Worm (Caenorhabditis elegans) whole organism, early embryonic: ENCODE data around the gene arrd-15.
A peak's percentile ranks its signal among the peaks of the same experiment; 100 is the strongest.

Experiments used
- B0310.2 ChIP-seq: sonication (generic microtip); optimal IDR thresholded peaks from 2 replicates; lab custom pipeline; 2016; ENCODE audit warnings: mild to moderate bottlenecking, missing genetic modification characterization, missing compliant biosample characterization
- F13C5.2 ChIP-seq: sonication (generic microtip); optimal IDR thresholded peaks from 2 replicates; lab custom pipeline; 2017; ENCODE audit warnings: mild to moderate bottlenecking, missing genetic modification characterization, inconsistent platforms, missing compliant biosample characterization
- aly-1 ChIP-seq: sonication (generic microtip); optimal IDR thresholded peaks from 2 replicates; lab custom pipeline; 2016; ENCODE audit warnings: missing genetic modification characterization, missing compliant biosample characterization
- ama-1 ChIP-seq: fragments of 150-350 bp; optimal IDR thresholded peaks from 2 replicates; lab custom pipeline; 2014
- ceh-13 ChIP-seq: fragments of 200-800 bp; sonication (Bioruptor generic); optimal IDR thresholded peaks from 2 replicates; lab custom pipeline; 2018; ENCODE audit warnings: mild to moderate bottlenecking, missing genetic modification characterization, missing compliant biosample characterization
- ceh-36 ChIP-seq: sonication (generic microtip); optimal IDR thresholded peaks from 2 replicates; lab custom pipeline; 2016; ENCODE audit warnings: missing genetic modification characterization, inconsistent platforms, missing compliant biosample characterization
- ets-7 ChIP-seq: sonication (generic microtip); optimal IDR thresholded peaks from 2 replicates; lab custom pipeline; 2016; ENCODE audit warnings: missing genotype, missing genetic modification characterization, missing compliant biosample characterization
- flt-1 ChIP-seq: fragments of 200-800 bp; sonication (Bioruptor generic); IDR thresholded peaks from 2 replicates; pipeline ENCODE4 v1.3.6; 2022; ENCODE audit warnings: missing genetic modification characterization, missing compliant biosample characterization
- hmbx-1 ChIP-seq: sonication (generic microtip); optimal IDR thresholded peaks from 2 replicates; lab custom pipeline; 2016; ENCODE audit warnings: mild to moderate bottlenecking, missing genetic modification characterization, missing compliant biosample characterization
- hmg-4 ChIP-seq: fragments of 200-800 bp; sonication (Bioruptor generic); optimal IDR thresholded peaks from 2 replicates; lab custom pipeline; 2018; ENCODE audit warnings: mild to moderate bottlenecking, missing genetic modification characterization, missing compliant biosample characterization
- hnd-1 ChIP-seq: sonication (generic microtip); optimal IDR thresholded peaks from 2 replicates; lab custom pipeline; 2016; ENCODE audit warnings: missing genetic modification characterization, missing compliant biosample characterization
- pes-1 ChIP-seq: fragments of 200-800 bp; sonication (Bioruptor generic); IDR thresholded peaks from 2 replicates; pipeline ENCODE4 v1.3.6; 2022; ENCODE audit warnings: missing genetic modification reagents, missing genetic modification characterization, missing compliant biosample characterization
- scrt-1 ChIP-seq: fragments of 200-800 bp; sonication (Bioruptor generic); IDR thresholded peaks from 2 replicates; pipeline ENCODE4 v1.3.6; 2022; ENCODE audit warnings: missing genetic modification characterization, missing compliant biosample characterization
- sea-1 ChIP-seq: fragments of 200-800 bp; sonication (Bioruptor generic); conservative IDR thresholded peaks from 2 replicates; pipeline ENCODE4 v1.3.6; 2022; ENCODE audit warnings: missing genetic modification characterization, missing compliant biosample characterization
- tbx-11 ChIP-seq: fragments of 200-800 bp; sonication (Bioruptor generic); IDR thresholded peaks from 2 replicates; pipeline ENCODE4 v1.3.6; 2022; ENCODE audit warnings: missing genetic modification characterization, missing compliant biosample characterization
- tbx-37 ChIP-seq: fragments of 200-800 bp; sonication (Bioruptor generic); conservative IDR thresholded peaks from 2 replicates; pipeline ENCODE4 v1.3.6; 2022; ENCODE audit warnings: missing genetic modification reagents, missing genetic modification characterization, missing compliant biosample characterization
- tra-4 ChIP-seq: sonication (generic microtip); optimal IDR thresholded peaks from 2 replicates; lab custom pipeline; 2017; ENCODE audit warnings: missing genetic modification characterization, missing compliant biosample characterization

Gene arrd-15

ce11 chrIII:8893464-8893863, 36.4 kb upstream of the arrd-15 start, which contains the start of gene ZK637.4:
ZK637.4 (plus strand) TSS chrIII:8893764.
- TF ChIP-seq B0310.2 (tag; lab: Kevin White, UChicago) (no peak), tra-4 (tag; lab: Kevin White, UChicago) (no peak), hnd-1 (tag; lab: Kevin White, UChicago) (no peak), flt-1 (GFP tag; lab: Robert Waterston, UW) (no peak), tbx-37 (GFP tag; lab: Robert Waterston, UW) (no peak), ceh-13 (GFP tag; lab: Kevin White, UChicago) (no peak), ama-1 (no peak), aly-1 (no peak), hmg-4 (no peak), tbx-11 (GFP tag; lab: Robert Waterston, UW) (no peak), sea-1 (GFP tag; lab: Robert Waterston, UW) (no peak), ceh-36 (no peak), F13C5.2 (tag; lab: Kevin White, UChicago) (no peak), pes-1 (GFP tag; lab: Robert Waterston, UW) (no peak), hmbx-1 (tag; lab: Kevin White, UChicago) (no peak), ets-7 (tag; lab: Kevin White, UChicago) (no peak), scrt-1 (GFP tag; lab: Robert Waterston, UW) (no peak)

- TF ChIP-seq aly-1 = no peak
- TF ChIP-seq tbx-37 (GFP tag; lab: Robert Waterston, UW) = no peak
- no peak for TF ChIP-seq ceh-13 (GFP tag; lab: Kevin White, UChicago)
- TF ChIP-seq hmg-4 = no peak
- TF ChIP-seq F13C5.2 (tag; lab: Kevin White, UChicago) = no peak
- no peak for TF ChIP-seq ceh-36
- no peak for TF ChIP-seq hnd-1 (tag; lab: Kevin White, UChicago)
- TF ChIP-seq tra-4 (tag; lab: Kevin White, UChicago) = no peak
- TF ChIP-seq ets-7 (tag; lab: Kevin White, UChicago) = no peak
- no peak for TF ChIP-seq ama-1
- no peak for TF ChIP-seq flt-1 (GFP tag; lab: Robert Waterston, UW)
- TF ChIP-seq hmbx-1 (tag; lab: Kevin White, UChicago) = no peak
- no peak for TF ChIP-seq B0310.2 (tag; lab: Kevin White, UChicago)
- TF ChIP-seq scrt-1 (GFP tag; lab: Robert Waterston, UW) = no peak
- TF ChIP-seq sea-1 (GFP tag; lab: Robert Waterston, UW) = no peak; the same call in 1 of the 2 replicates
- no peak; the same call in 1 of the 2 replicates for TF ChIP-seq pes-1 (GFP tag; lab: Robert Waterston, UW)
- TF ChIP-seq tbx-11 (GFP tag; lab: Robert Waterston, UW) = no peak
These were observed 35.0 kb upstream of the arrd-15 start, which contains the start of gene asna-1 for ce11 chrIII:8894782-8895181. asna-1 (plus strand) TSS chrIII:8895082.

ce11 chrIII:8899767-8900166, 30.1 kb upstream of the arrd-15 start:
- TF ChIP-seq tbx-11 (GFP tag; lab: Robert Waterston, UW) (no peak), ceh-13 (GFP tag; lab: Kevin White, UChicago) (no peak), tbx-37 (GFP tag; lab: Robert Waterston, UW) (no peak), B0310.2 (tag; lab: Kevin White, UChicago) (no peak), scrt-1 (GFP tag; lab: Robert Waterston, UW) (no peak)

ce11 chrIII:8901078-8901477, 28.7 kb upstream of the arrd-15 start:
- TF ChIP-seq flt-1 (GFP tag; lab: Robert Waterston, UW) = peak; percentile 65; the same call in 1 of the 2 replicates
- TF ChIP-seq pes-1 (GFP tag; lab: Robert Waterston, UW) = peak; percentile 66
- peak; percentile 19; the same call in 1 of the 2 replicates for TF ChIP-seq tbx-11 (GFP tag; lab: Robert Waterston, UW)
- TF ChIP-seq sea-1 (GFP tag; lab: Robert Waterston, UW) = 0 out of 2 replicates have a peak, but pooled peaks have one; percentile 34

ce11 chrIII:8903263-8903662, 26.6 kb upstream of the arrd-15 start:
- TF ChIP-seq tbx-37 (GFP tag; lab: Robert Waterston, UW) = no peak
- no peak for TF ChIP-seq hmg-4
- TF ChIP-seq tbx-11 (GFP tag; lab: Robert Waterston, UW) = no peak
- TF ChIP-seq aly-1 = no peak
- TF ChIP-seq hmbx-1 (tag; lab: Kevin White, UChicago) = no peak
- TF ChIP-seq B0310.2 (tag; lab: Kevin White, UChicago) = no peak
- TF ChIP-seq ets-7 (tag; lab: Kevin White, UChicago) = no peak
- TF ChIP-seq scrt-1 (GFP tag; lab: Robert Waterston, UW) = no peak
- TF ChIP-seq pes-1 (GFP tag; lab: Robert Waterston, UW) = no peak
- no peak for TF ChIP-seq ceh-36
- no peak for TF ChIP-seq F13C5.2 (tag; lab: Kevin White, UChicago)
- no peak for TF ChIP-seq tra-4 (tag; lab: Kevin White, UChicago)
- TF ChIP-seq ama-1 = no peak
- TF ChIP-seq hnd-1 (tag; lab: Kevin White, UChicago) = no peak
- TF ChIP-seq flt-1 (GFP tag; lab: Robert Waterston, UW) = no peak
- no peak for TF ChIP-seq sea-1 (GFP tag; lab: Robert Waterston, UW)
- TF ChIP-seq ceh-13 (GFP tag; lab: Kevin White, UChicago) = no peak

- TF ChIP-seq B0310.2 (tag; lab: Kevin White, UChicago) (no peak), flt-1 (GFP tag; lab: Robert Waterston, UW) (no peak; the same call in 1 of the 2 replicates), ceh-13 (GFP tag; lab: Kevin White, UChicago) (no peak), hmg-4 (peak; percentile 70), sea-1 (GFP tag; lab: Robert Waterston, UW) (no peak), ceh-36 (no peak), scrt-1 (GFP tag; lab: Robert Waterston, UW) (no peak), tbx-37 (GFP tag; lab: Robert Waterston, UW) (no peak), pes-1 (GFP tag; lab: Robert Waterston, UW) (peak; percentile 36; the same call in 1 of the 2 replicates), ets-7 (tag; lab: Kevin White, UChicago) (no peak), F13C5.2 (tag; lab: Kevin White, UChicago) (peak; percentile 77)
These were observed 25.8 kb upstream of the arrd-15 start, which contains the start of gene lin-9 for ce11 chrIII:8904044-8904443. lin-9 (minus strand) TSS chrIII:8904131.
